Worm (Caenorhabditis elegans) whole organism, mixed stage, embryonic: ENCODE data around the gene sqv-1.

ENCODE experiments used
- M03D4.4 ChIP-seq: sonication (generic microtip); optimal IDR thresholded peaks from 2 replicates; lab custom pipeline; 2017; ENCODE audit warnings: mild to moderate bottlenecking, missing genetic modification characterization, missing compliant biosample characterization
- blmp-1 ChIP-seq: fragments of 150-350 bp; optimal IDR thresholded peaks from 2 replicates; lab custom pipeline; 2014; ENCODE audit warnings: missing biosample characterization, missing genetic modification characterization
- ceh-39 ChIP-seq: fragments of 150-350 bp; optimal IDR thresholded peaks from 2 replicates; lab custom pipeline; 2014; ENCODE audit warnings: missing biosample characterization, missing genetic modification characterization
- ceh-43 ChIP-seq: fragments of 200-800 bp; sonication (Bioruptor generic); optimal IDR thresholded peaks from 2 replicates; lab custom pipeline; 2018; ENCODE audit warnings: mild to moderate bottlenecking, missing genetic modification characterization, moderate library complexity, missing compliant biosample characterization
- ceh-83 ChIP-seq: fragments of 200-800 bp; sonication (Bioruptor generic); optimal IDR thresholded peaks from 2 replicates; lab custom pipeline; 2018; ENCODE audit warnings: mild to moderate bottlenecking, missing genetic modification characterization, missing compliant biosample characterization
- ces-1 ChIP-seq: fragments of 150-350 bp; optimal IDR thresholded peaks from 2 replicates; lab custom pipeline; 2014; ENCODE audit warnings: missing biosample characterization, missing genetic modification reagents, missing genetic modification characterization
- cnd-1 ChIP-seq: fragments of 200-800 bp; sonication (Bioruptor generic); optimal IDR thresholded peaks from 2 replicates; lab custom pipeline; 2018; ENCODE audit warnings: mild to moderate bottlenecking, missing genetic modification characterization, missing compliant biosample characterization
- drap-1 ChIP-seq: fragments of 200-800 bp; sonication (Bioruptor generic); optimal IDR thresholded peaks from 3 replicates; lab custom pipeline; 2018; ENCODE audit warnings: mild to moderate bottlenecking, missing genetic modification characterization, missing compliant biosample characterization
- elt-3 ChIP-seq: fragments of 150-350 bp; optimal IDR thresholded peaks from 2 replicates; lab custom pipeline; 2014; ENCODE audit warnings: missing biosample characterization, missing genetic modification characterization
- flh-1 ChIP-seq: fragments of 200-800 bp; sonication (Bioruptor generic); optimal IDR thresholded peaks from 2 replicates; lab custom pipeline; 2018; ENCODE audit warnings: mild to moderate bottlenecking, missing genetic modification characterization, moderate library complexity, missing compliant biosample characterization
- ham-2 ChIP-seq: fragments of 200-800 bp; sonication (Bioruptor generic); optimal IDR thresholded peaks from 2 replicates; lab custom pipeline; 2018; ENCODE audit warnings: mild to moderate bottlenecking, missing genetic modification characterization, missing compliant biosample characterization
- lin-13 ChIP-seq: fragments of 150-350 bp; optimal IDR thresholded peaks from 2 replicates; lab custom pipeline; 2014; ENCODE audit warnings: missing biosample characterization, missing genetic modification characterization
- lin-32 ChIP-seq: fragments of 200-800 bp; sonication (Bioruptor generic); optimal IDR thresholded peaks from 2 replicates; lab custom pipeline; 2018; ENCODE audit warnings: mild to moderate bottlenecking, missing genetic modification characterization, missing compliant biosample characterization
- lsy-2 ChIP-seq: fragments of 150-350 bp; optimal IDR thresholded peaks from 2 replicates; lab custom pipeline; 2014; ENCODE audit warnings: missing biosample characterization, missing genetic modification characterization
- mep-1 ChIP-seq: fragments of 150-350 bp; optimal IDR thresholded peaks from 2 replicates; lab custom pipeline; 2017; ENCODE audit warnings: missing biosample characterization, missing genetic modification reagents, missing genetic modification characterization, inconsistent platforms
- mls-2 ChIP-seq: sonication (generic microtip); optimal IDR thresholded peaks from 2 replicates; lab custom pipeline; 2016; ENCODE audit warnings: mild to moderate bottlenecking, missing genetic modification characterization, moderate library complexity, missing compliant biosample characterization
- nhr-2 ChIP-seq: fragments of 150-350 bp; optimal IDR thresholded peaks from 2 replicates; lab custom pipeline; 2014; ENCODE audit warnings: missing biosample characterization, missing genetic modification characterization
- nhr-237 ChIP-seq: fragments of 150-350 bp; optimal IDR thresholded peaks from 2 replicates; lab custom pipeline; 2014; ENCODE audit warnings: missing biosample characterization, missing genetic modification characterization
- nhr-28 ChIP-seq: fragments of 150-350 bp; optimal IDR thresholded peaks from 2 replicates; lab custom pipeline; 2014; ENCODE audit warnings: missing biosample characterization, missing genetic modification characterization
- nhr-76 ChIP-seq: sonication (generic microtip); optimal IDR thresholded peaks from 2 replicates; lab custom pipeline; 2017; ENCODE audit warnings: missing biosample characterization, missing genetic modification characterization
- pha-4 ChIP-seq: fragments of 150-350 bp; optimal IDR thresholded peaks from 2 replicates; lab custom pipeline; 2018; ENCODE audit warnings: missing biosample characterization, missing genetic modification reagents, missing genetic modification characterization
- snpc-4 ChIP-seq: fragments of 150-350 bp; optimal IDR thresholded peaks from 2 replicates; lab custom pipeline; 2014; ENCODE audit warnings: missing biosample characterization, missing genetic modification characterization
- sptf-1 ChIP-seq: sonication (generic microtip); optimal IDR thresholded peaks from 2 replicates; lab custom pipeline; 2017; ENCODE audit warnings: mild to moderate bottlenecking, missing genetic modification characterization, moderate library complexity, missing compliant biosample characterization
- tbx-8 ChIP-seq: fragments of 200-800 bp; sonication (Bioruptor generic); optimal IDR thresholded peaks from 2 replicates; lab custom pipeline; 2018; ENCODE audit warnings: mild to moderate bottlenecking, missing genetic modification characterization, moderate library complexity, missing compliant biosample characterization
- unc-120 ChIP-seq: sonication (generic microtip); optimal IDR thresholded peaks from 2 replicates; lab custom pipeline; 2017; ENCODE audit warnings: missing genetic modification characterization, missing compliant biosample characterization; ENCODE audit not compliant: poor library complexity, severe bottlenecking
- unc-39 ChIP-seq: fragments of 150-350 bp; optimal IDR thresholded peaks from 2 replicates; lab custom pipeline; 2014; ENCODE audit warnings: missing biosample characterization, missing genetic modification characterization
- unc-62 ChIP-seq: fragments of 150-350 bp; optimal IDR thresholded peaks from 2 replicates; lab custom pipeline; 2014; ENCODE audit warnings: missing biosample characterization, missing genetic modification reagents, missing genetic modification characterization
- zip-8 ChIP-seq: fragments of 150-350 bp; optimal IDR thresholded peaks from 2 replicates; lab custom pipeline; 2014; ENCODE audit warnings: missing biosample characterization, missing genetic modification characterization
- ztf-11 ChIP-seq: fragments of 150-350 bp; optimal IDR thresholded peaks from 2 replicates; lab custom pipeline; 2014; ENCODE audit warnings: missing biosample characterization, missing genetic modification characterization

Gene sqv-1

DNA sequence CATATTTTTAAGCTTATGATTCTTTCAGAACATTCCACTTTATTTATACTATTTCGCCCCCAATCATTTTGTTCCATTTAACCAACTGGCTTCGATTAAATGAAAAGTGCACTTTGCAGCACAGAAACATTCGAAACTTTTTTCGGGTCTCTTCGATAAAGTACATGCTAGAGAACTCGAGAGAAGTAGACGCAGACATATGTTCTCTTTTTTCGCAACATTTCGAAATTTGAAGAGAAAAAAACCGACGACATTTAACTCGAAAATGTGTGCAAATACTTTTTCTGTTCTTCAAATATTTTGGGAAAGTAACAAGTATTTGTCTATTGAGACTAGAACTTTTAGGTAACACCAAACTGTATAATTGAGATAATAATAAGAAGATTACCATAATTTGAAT, 16.0 kb downstream of the sqv-1 start:
- TF ChIP-seq nhr-76 (no peak), ceh-83 (GFP tag; lab: Kevin White, UChicago) (no peak), zip-8 (no peak), snpc-4 (tag; lab: Kevin White, UChicago) (no peak), mls-2 (tag; lab: Kevin White, UChicago) (no peak), M03D4.4 (tag; lab: Kevin White, UChicago) (no peak)

DNA sequence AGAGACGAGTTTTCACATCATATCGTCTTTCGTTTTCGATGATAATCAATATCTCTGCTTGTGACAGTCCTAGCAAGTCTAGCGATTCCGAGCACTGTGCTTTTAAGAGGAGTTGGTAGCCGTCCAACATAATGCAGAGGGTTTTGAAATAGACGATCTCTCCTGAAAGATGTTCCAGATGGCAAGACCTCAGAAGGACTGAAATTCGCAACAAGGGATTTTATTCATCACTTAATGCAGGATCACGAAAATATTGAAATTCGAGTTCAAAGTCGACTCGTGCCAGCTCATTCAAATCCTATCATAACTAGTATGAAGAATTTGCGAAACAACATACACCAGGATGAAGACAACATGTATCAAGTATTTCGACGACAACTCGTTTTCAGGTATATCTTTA, 16.6 kb downstream of the sqv-1 start, which contains the start of gene D2096.7:
D2096.7 (minus strand) TSS at position 130 of the 400 bp plus-strand sequence.
- no peak for TF ChIP-seq lin-32 (GFP tag; lab: Kevin White, UChicago)
- TF ChIP-seq ham-2 (GFP tag; lab: Kevin White, UChicago) = no peak
- TF ChIP-seq lsy-2 (tag; lab: Kevin White, UChicago) = no peak
- no peak for TF ChIP-seq drap-1
- TF ChIP-seq zip-8 = no peak
- TF ChIP-seq cnd-1 (tag; lab: Kevin White, UChicago) = no peak
- no peak for TF ChIP-seq snpc-4 (tag; lab: Kevin White, UChicago)
- TF ChIP-seq unc-120 (tag; lab: Kevin White, UChicago) = no peak
- no peak for TF ChIP-seq pha-4 (tag; lab: Kevin White, UChicago)
- TF ChIP-seq M03D4.4 (tag; lab: Kevin White, UChicago) = no peak
- TF ChIP-seq tbx-8 (GFP tag; lab: Kevin White, UChicago) = no peak
- no peak for TF ChIP-seq ceh-83 (GFP tag; lab: Kevin White, UChicago)
- TF ChIP-seq unc-39 (tag; lab: Kevin White, UChicago) = no peak

DNA sequence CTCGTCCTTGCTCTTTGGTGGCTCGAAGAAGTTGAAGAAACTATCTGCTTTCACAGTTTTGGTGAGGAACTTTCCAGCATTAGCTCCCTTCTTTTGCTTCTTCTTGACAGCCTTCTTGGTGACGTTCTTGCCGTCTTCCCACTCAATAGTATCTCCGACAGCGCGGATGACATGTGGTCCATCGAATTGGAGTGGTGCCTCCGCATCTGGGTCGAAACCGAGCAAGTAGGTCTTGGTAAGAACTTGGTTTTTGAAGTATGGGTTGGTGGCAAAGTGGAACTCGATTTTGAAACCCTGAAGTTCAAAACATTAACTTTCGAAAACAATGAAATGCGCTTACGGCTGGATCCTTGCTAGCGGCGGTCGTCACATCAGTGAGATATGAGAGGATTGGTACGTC, 17.4 kb downstream of the sqv-1 start:
- TF ChIP-seq zip-8 = no peak
- no peak for TF ChIP-seq mep-1 (tag; lab: Kevin White, UChicago)
- no peak for TF ChIP-seq ztf-11 (tag; lab: Kevin White, UChicago)
- TF ChIP-seq blmp-1 = no peak
- no peak for TF ChIP-seq nhr-237
- TF ChIP-seq drap-1 = no peak
- no peak for TF ChIP-seq unc-62
- TF ChIP-seq sptf-1 (tag; lab: Kevin White, UChicago) = no peak
- no peak for TF ChIP-seq flh-1 (GFP tag; lab: Kevin White, UChicago)
- TF ChIP-seq cnd-1 (tag; lab: Kevin White, UChicago) = no peak
- TF ChIP-seq lin-13 (tag; lab: Kevin White, UChicago) = no peak
- no peak for TF ChIP-seq ham-2 (GFP tag; lab: Kevin White, UChicago)
- TF ChIP-seq unc-39 (tag; lab: Kevin White, UChicago) = no peak
- no peak for TF ChIP-seq elt-3 (tag; lab: Kevin White, UChicago)
- TF ChIP-seq snpc-4 (tag; lab: Kevin White, UChicago) = no peak
- TF ChIP-seq ceh-43 (GFP tag; lab: Kevin White, UChicago) = no peak
- no peak for TF ChIP-seq ceh-39
- TF ChIP-seq nhr-2 (tag; lab: Kevin White, UChicago) = no peak

DNA sequence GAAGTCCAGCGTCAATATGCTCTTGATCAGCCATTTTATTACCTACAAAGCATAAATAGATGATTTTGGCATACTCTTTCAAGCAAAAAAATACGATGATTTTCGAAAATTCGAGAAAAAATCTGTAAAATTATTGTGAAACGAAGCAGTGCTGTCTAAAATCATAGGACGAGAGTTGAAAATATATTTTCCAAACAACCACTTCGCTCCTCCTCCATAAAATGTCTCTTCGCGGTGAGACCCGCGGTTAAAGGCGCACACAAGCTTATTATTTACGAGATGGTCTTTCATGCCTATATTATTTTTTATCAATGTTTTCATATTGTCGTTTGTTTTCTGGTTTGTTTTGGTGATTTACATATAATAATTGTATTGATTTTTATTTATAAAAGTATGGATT, 18.4 kb downstream of the sqv-1 start, which contains the start of gene nap-1:
nap-1 (minus strand) TSS at position 42 of the 400 bp plus-strand sequence.
- TF ChIP-seq lsy-2 (tag; lab: Kevin White, UChicago) (peak; percentile 74), ceh-39 (peak; percentile 56), nhr-28 (no peak), nhr-237 (peak; percentile 31), mep-1 (tag; lab: Kevin White, UChicago) (peak; percentile 69), lin-13 (tag; lab: Kevin White, UChicago) (peak; percentile 61), pha-4 (tag; lab: Kevin White, UChicago) (peak; percentile 60), mls-2 (tag; lab: Kevin White, UChicago) (no peak), ces-1 (GFP tag; lab: Kevin White, UChicago) (peak; percentile 42), zip-8 (no peak)

DNA sequence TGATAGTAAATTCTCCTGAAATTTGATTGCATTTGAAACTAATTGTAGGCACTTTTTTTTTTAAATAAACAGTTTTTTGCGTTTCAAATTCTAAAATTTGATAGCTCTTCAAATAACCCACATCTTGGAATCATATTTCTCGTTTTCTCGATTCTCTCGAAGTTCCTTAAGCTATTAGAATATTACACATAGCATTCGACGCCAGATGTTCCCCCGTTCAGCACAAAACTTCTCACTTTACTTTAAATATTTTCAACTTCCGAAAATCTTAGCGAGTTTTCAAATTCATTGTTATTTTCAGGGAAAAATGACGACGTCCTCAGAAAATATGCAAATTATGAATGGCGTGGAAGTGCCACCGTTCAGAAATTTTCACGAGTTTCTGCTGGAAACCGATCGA, 18.8 kb downstream of the sqv-1 start, which contains the start of gene praf-3:
praf-3 (plus strand) TSS at position 301 of the 400 bp plus-strand sequence.
- TF ChIP-seq ceh-83 (GFP tag; lab: Kevin White, UChicago) (no peak), flh-1 (GFP tag; lab: Kevin White, UChicago) (no peak)

DNA sequence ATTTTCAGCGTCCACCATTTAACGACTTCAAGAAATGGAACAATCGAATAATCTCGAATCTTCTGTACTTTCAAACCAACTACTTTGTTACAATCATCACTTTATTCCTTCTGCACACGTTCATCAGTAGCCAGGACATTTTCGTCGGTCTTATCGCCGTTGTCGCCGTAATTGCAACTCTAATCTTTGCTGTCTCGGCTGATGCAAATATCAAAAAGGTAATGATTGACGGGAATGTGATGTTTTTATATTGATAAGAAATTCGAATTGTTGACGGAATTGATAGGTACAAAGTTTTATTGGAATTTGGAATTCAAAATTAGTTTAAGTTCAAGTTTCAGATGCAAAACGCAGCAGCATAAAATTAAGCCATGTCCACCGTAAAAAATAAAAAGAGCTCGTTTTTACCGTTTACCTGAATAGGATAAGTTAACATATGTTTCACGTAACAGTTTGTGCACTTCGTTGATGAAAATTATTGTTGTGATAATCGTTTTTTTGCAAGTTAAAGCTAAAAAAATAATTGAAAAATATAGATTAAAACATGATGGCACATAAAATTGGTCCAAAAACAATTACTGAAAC, 19.4 kb downstream of the sqv-1 start:
- no peak for TF ChIP-seq lsy-2 (tag; lab: Kevin White, UChicago)
